Fruit fly (Drosophila melanogaster) whole organism, wandering third instar larva: ENCODE measurements around the gene CG8565.

Experiments
- Abd-B ChIP-seq: fragments of >200 bp; optimal IDR thresholded peaks from 2 replicates; lab custom pipeline; 2017; ENCODE audit warnings: missing biosample characterization, missing genetic modification characterization
- CG32264 ChIP-seq: fragments of 200-800 bp; sonication (Bioruptor generic); optimal IDR thresholded peaks from 2 replicates; lab custom pipeline; 2016; ENCODE audit warnings: missing biosample characterization, missing genetic modification characterization
- CrebA ChIP-seq: fragments of 200-800 bp; sonication (Bioruptor generic); optimal IDR thresholded peaks from 2 replicates; lab custom pipeline; 2016; ENCODE audit warnings: missing biosample characterization, mild to moderate bottlenecking, missing genetic modification characterization, borderline replicate concordance
- Dfd ChIP-seq: fragments of >200 bp; optimal IDR thresholded peaks from 2 replicates; lab custom pipeline; 2017; ENCODE audit warnings: missing biosample characterization, missing genetic modification characterization
- GATAd ChIP-seq: sonication (Bioruptor generic); optimal IDR thresholded peaks from 2 replicates; lab custom pipeline; 2016; ENCODE audit warnings: missing biosample characterization, missing genetic modification characterization
- Hnf4 ChIP-seq: fragments of 200-800 bp; sonication (Bioruptor generic); optimal IDR thresholded peaks from 2 replicates; lab custom pipeline; 2016; ENCODE audit warnings: missing biosample characterization, mild to moderate bottlenecking, missing genetic modification characterization
- Hr83 ChIP-seq: fragments of 200-300 bp; sonication (Bioruptor generic); optimal IDR thresholded peaks from 2 replicates; lab custom pipeline; 2016; ENCODE audit warnings: missing biosample characterization, mild to moderate bottlenecking, missing genetic modification characterization, moderate library complexity; ENCODE audit not compliant: poor library complexity, severe bottlenecking
- Jra ChIP-seq: sonication (Bioruptor generic); optimal IDR thresholded peaks from 2 replicates; lab custom pipeline; 2016; ENCODE audit warnings: missing biosample characterization, missing genetic modification characterization
- Myc ChIP-seq: fragments of >200 bp; optimal IDR thresholded peaks from 2 replicates; lab custom pipeline; 2017
- N ChIP-seq: fragments of >200 bp; optimal IDR thresholded peaks from 2 replicates; lab custom pipeline; 2018; ENCODE audit warnings: missing biosample characterization, missing external identifiers, missing genetic modification characterization
- OdsH ChIP-seq: fragments of 200-800 bp; sonication (Bioruptor generic); optimal IDR thresholded peaks from 2 replicates; lab custom pipeline; 2016; ENCODE audit warnings: missing biosample characterization, mild to moderate bottlenecking, missing genetic modification characterization
- Rel ChIP-seq, 2 experiments: fragments of 200-800 bp; sonication (Bioruptor generic) in 1 of 2; optimal IDR thresholded peaks; 2 replicates in 1 of 2; 3 replicates in 1 of 2; lab custom pipeline; 2016 to 2019; ENCODE audit warnings: mild to moderate bottlenecking in 2 of 2, missing biosample characterization in 2 of 2, missing genetic modification characterization in 2 of 2, moderate library complexity in 1 of 2
- Sp1 ChIP-seq: fragments of 200-800 bp; sonication (Bioruptor generic); optimal IDR thresholded peaks from 3 replicates; lab custom pipeline; 2019; ENCODE audit warnings: missing biosample characterization, mild to moderate bottlenecking, missing genetic modification characterization, moderate library complexity
- Vsx2 ChIP-seq: fragments of 200-300, 225-300 bp; sonication (Bioruptor generic); optimal IDR thresholded peaks from 2 replicates; lab custom pipeline; 2018; ENCODE audit warnings: missing biosample characterization, missing genetic modification characterization; ENCODE audit not compliant: partially characterized antibody
- br ChIP-seq: fragments of 200-800 bp; sonication (Bioruptor generic); optimal IDR thresholded peaks from 2 replicates; lab custom pipeline; 2016; ENCODE audit warnings: missing biosample characterization, missing genetic modification characterization
- brk ChIP-seq: fragments of 200-800 bp; sonication (Bioruptor generic); optimal IDR thresholded peaks from 2 replicates; lab custom pipeline; 2016; ENCODE audit warnings: missing biosample characterization, mild to moderate bottlenecking, missing genetic modification characterization
- dl ChIP-seq, 2 experiments: fragments of 175-275, 200-275 bp in 1 of 2; fragments of 200-275 bp in 1 of 2; sonication (Bioruptor generic); optimal IDR thresholded peaks; lab custom pipeline; 2018; ENCODE audit warnings: mild to moderate bottlenecking in 2 of 2, missing biosample characterization in 2 of 2, missing genetic modification characterization in 2 of 2, moderate library complexity in 2 of 2; ENCODE audit not compliant: partially characterized antibody in 2 of 2, insufficient read depth in 1 of 2
- ey ChIP-seq: fragments of 200-800 bp; sonication (Bioruptor generic); optimal IDR thresholded peaks from 2 replicates; lab custom pipeline; 2016; ENCODE audit warnings: missing biosample characterization, missing genetic modification characterization
- foxo ChIP-seq, 2 experiments: fragments of 200-800 bp; sonication (Bioruptor generic); optimal IDR thresholded peaks; 2 replicates in 1 of 2; 3 replicates in 1 of 2; lab custom pipeline; 2016 to 2017; ENCODE audit warnings: missing biosample characterization in 2 of 2, missing genetic modification characterization in 2 of 2
- h ChIP-seq: fragments of 200-800 bp; sonication (Bioruptor generic); optimal IDR thresholded peaks from 3 replicates; lab custom pipeline; 2016; ENCODE audit warnings: missing biosample characterization, mild to moderate bottlenecking, missing genetic modification characterization
- jim ChIP-seq: fragments of 175-275, 200-325 bp; sonication (Bioruptor generic); optimal IDR thresholded peaks from 2 replicates; lab custom pipeline; 2016; ENCODE audit warnings: missing biosample characterization, mild to moderate bottlenecking, missing genetic modification characterization
- lola ChIP-seq: fragments of >200 bp; optimal IDR thresholded peaks from 2 replicates; lab custom pipeline; 2017; ENCODE audit warnings: missing biosample characterization, missing genetic modification characterization
- pan ChIP-seq: fragments of >200 bp; optimal IDR thresholded peaks from 2 replicates; lab custom pipeline; 2017
- psq ChIP-seq: fragments of 200-800 bp; sonication (Bioruptor generic); optimal IDR thresholded peaks from 3 replicates; lab custom pipeline; 2017; ENCODE audit warnings: missing biosample characterization, mild to moderate bottlenecking, missing genetic modification characterization, moderate library complexity
- sage ChIP-seq: fragments of 200-800 bp; sonication (Bioruptor generic); optimal IDR thresholded peaks from 2 replicates; lab custom pipeline; 2016; ENCODE audit warnings: missing biosample characterization, mild to moderate bottlenecking, missing genetic modification characterization
- sv ChIP-seq: fragments of 200-800 bp; sonication (Bioruptor generic); optimal IDR thresholded peaks from 3 replicates; lab custom pipeline; 2016; ENCODE audit warnings: missing biosample characterization, missing genetic modification characterization
- tai ChIP-seq: sonication (Bioruptor generic); optimal IDR thresholded peaks from 2 replicates; lab custom pipeline; 2016; ENCODE audit warnings: missing biosample characterization, missing genetic modification characterization
- usp ChIP-seq: fragments of >200 bp; optimal IDR thresholded peaks from 2 replicates; lab custom pipeline; 2017; ENCODE audit warnings: missing biosample characterization, missing genetic modification characterization

CG8565 gene

DNA sequence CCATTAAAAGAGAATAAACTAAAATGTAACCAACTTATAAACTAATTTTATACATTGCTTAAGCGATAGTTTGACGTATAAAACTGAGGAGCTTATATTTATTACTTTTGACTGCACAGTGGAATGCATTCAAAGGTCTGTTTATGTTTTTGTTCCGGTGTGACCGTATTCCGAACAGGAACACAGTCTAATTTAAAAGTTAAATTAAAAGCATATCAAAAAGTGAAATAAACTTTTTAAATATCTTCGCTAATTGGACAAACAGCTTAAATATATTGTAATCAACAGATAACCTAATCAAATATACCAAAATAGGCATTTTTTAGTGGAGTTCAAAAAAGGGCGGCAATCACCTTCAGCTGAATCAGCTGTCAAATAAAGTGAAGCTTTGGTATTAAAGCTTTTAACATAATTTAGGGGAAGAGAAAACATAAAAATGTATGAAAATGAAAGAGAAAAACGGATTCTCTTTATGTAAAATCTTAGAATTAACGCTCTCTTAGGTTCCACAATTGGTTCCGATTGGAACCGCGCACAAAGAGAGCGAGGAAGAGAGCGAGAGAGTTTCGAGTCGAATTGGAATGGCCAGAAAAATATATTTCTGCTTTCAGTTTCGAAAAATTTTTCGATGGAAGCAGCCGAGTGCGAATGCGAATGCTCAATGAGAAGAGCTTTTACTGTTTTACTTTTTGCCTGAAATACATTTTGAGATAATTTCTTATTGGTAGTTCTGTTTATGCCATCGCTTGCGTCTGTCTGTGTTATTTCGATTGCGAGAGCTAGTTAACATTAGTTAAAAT, 33.7 kb upstream of the CG8565 start, which contains the start of the genes PGRP-LE and sd (continued):
- TF ChIP-seq Vsx2 (GFP tag; lab: Kevin White, UChicago) = no peak

- no peak for TF ChIP-seq usp (GFP tag; lab: Kevin White, UChicago)
- no peak for TF ChIP-seq Dfd (GFP tag; lab: Kevin White, UChicago)
- TF ChIP-seq Rel (GFP tag; optimal IDR thresholded peaks at IDR 0.05; lab: Kevin White, UChicago) = no peak
- no peak for TF ChIP-seq Rel (tag; optimal IDR thresholded peaks at IDR 0.05; lab: Kevin White, UChicago)
- no peak for TF ChIP-seq CG32264
- no peak for TF ChIP-seq CrebA
- no peak for TF ChIP-seq Myc (lab: Kevin White, UChicago)
- no peak for TF ChIP-seq dl (GFP tag; optimal IDR thresholded peaks at IDR 0.05; lab: Kevin White, UChicago; ENCODE audit: insufficient read depth in 1 of 2, partially characterized antibody in 2 of 2)
- no peak for TF ChIP-seq sv (GFP tag; lab: Kevin White, UChicago)
These were observed 32.8 kb upstream of the CG8565 start for dm6 chrX:15804790-15805189.

DNA sequence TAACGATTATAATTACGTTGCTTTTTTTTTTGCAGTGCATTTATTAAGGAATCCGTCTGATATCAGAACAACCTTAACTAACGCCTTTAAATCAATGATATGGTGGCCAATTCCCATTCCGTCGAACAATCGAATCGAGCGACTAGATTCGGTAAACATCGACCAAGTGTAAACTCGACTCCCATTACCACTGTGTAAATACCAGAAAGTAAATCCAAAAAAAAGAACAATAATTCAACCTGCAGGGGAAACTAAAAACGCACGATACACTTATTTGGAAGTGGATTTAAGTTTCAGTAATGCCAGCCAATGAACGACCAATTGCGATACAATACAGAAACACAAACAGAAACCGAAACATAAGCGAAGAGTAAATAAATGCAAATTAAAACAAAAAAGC, 32.1 kb upstream of the CG8565 start:
- no peak for TF ChIP-seq brk
- TF ChIP-seq jim = no peak
- no peak for TF ChIP-seq N (GFP tag; lab: Kevin White, UChicago)
- no peak for TF ChIP-seq pan (lab: Kevin White, UChicago)
- TF ChIP-seq foxo (GFP tag; optimal IDR thresholded peaks at IDR 0.05; lab: Kevin White, UChicago) = no peak
- TF ChIP-seq Jra = no peak
- no peak for TF ChIP-seq Vsx2 (GFP tag; lab: Kevin White, UChicago)
- TF ChIP-seq Hr83 (GFP tag; lab: Kevin White, UChicago) = no peak
- no peak for TF ChIP-seq psq (GFP tag; lab: Kevin White, UChicago)
- TF ChIP-seq ey (GFP tag; lab: Kevin White, UChicago) = no peak
- TF ChIP-seq Sp1 = no peak
- no peak for TF ChIP-seq h (GFP tag; lab: Kevin White, UChicago)
- no peak for TF ChIP-seq lola (GFP tag; lab: Kevin White, UChicago)
- no peak for TF ChIP-seq Abd-B (GFP tag; lab: Kevin White, UChicago)
- no peak for TF ChIP-seq Dfd (GFP tag; lab: Kevin White, UChicago)
- no peak for TF ChIP-seq Rel (GFP tag; optimal IDR thresholded peaks at IDR 0.05; lab: Kevin White, UChicago)
- no peak for TF ChIP-seq Rel (tag; optimal IDR thresholded peaks at IDR 0.05; lab: Kevin White, UChicago)

DNA sequence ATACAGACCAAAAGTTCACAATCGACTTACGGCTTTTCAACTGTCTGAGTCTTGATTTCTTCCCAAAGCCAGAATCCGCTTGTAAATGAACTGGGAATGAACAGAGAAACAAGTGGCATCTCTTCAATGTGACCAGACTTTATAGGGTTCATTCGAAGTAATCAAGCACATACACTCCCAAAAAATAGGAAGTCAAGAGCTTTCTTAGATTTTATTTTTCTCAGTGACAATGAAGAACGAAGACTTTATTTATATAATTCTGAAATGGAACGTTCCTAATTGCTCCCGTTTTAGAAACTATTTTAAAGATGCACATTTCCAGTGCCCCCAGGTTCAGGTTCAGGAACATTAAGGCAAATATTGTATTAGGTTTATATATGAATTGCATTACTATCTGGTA, 29.7 kb upstream of the CG8565 start:
- TF ChIP-seq OdsH (GFP tag; lab: Kevin White, UChicago) (no peak), tai (no peak)
- TF ChIP-seq, all 38 proteins: peak for 0

- no peak for TF ChIP-seq ey (GFP tag; lab: Kevin White, UChicago)
- no peak for TF ChIP-seq dl (GFP tag; optimal IDR thresholded peaks at IDR 0.05; lab: Kevin White, UChicago; ENCODE audit: insufficient read depth in 1 of 2, partially characterized antibody in 2 of 2)
- TF ChIP-seq Hnf4 (GFP tag; lab: Kevin White, UChicago) = no peak
- TF ChIP-seq Rel (GFP tag; optimal IDR thresholded peaks at IDR 0.05; lab: Kevin White, UChicago) = no peak
- no peak for TF ChIP-seq Rel (tag; optimal IDR thresholded peaks at IDR 0.05; lab: Kevin White, UChicago)
- TF ChIP-seq OdsH (GFP tag; lab: Kevin White, UChicago) = no peak
- TF ChIP-seq jim = no peak
- TF ChIP-seq GATAd (GFP tag; lab: Kevin White, UChicago) = no peak
- TF ChIP-seq br (GFP tag; lab: Kevin White, UChicago) = no peak
- TF ChIP-seq sv (GFP tag; lab: Kevin White, UChicago) = no peak
- TF ChIP-seq sage (GFP tag; lab: Kevin White, UChicago) = no peak
- TF ChIP-seq, all 38 proteins: peak for 0
These were observed 28.4 kb upstream of the CG8565 start, which contains the start of gene CG8509 for dm6 chrX:15809255-15809654. CG8509 (plus strand) TSS chrX:15809555.
